Worm (Caenorhabditis elegans) whole organism, late embryonic: ENCODE measurements around the gene srj-33.

Experiments used
- C08G9.2 ChIP-seq: sonication (generic microtip); optimal IDR thresholded peaks from 2 replicates; lab custom pipeline; 2016; ENCODE audit warnings: mild to moderate bottlenecking, missing genetic modification characterization, moderate library complexity, missing compliant biosample characterization
- C38D4.7 ChIP-seq: fragments of 200-800 bp; sonication (Bioruptor generic); optimal IDR thresholded peaks from 2 replicates; lab custom pipeline; 2018; ENCODE audit warnings: mild to moderate bottlenecking, missing genetic modification characterization, moderate library complexity, missing compliant biosample characterization
- K09A11.1 ChIP-seq: sonication (generic microtip); optimal IDR thresholded peaks from 2 replicates; lab custom pipeline; 2017; ENCODE audit warnings: antibody characterized with exemption, mild to moderate bottlenecking, missing genetic modification characterization, missing compliant biosample characterization; ENCODE audit not compliant: insufficient read depth
- Y22D7AL.16 ChIP-seq: sonication (generic microtip); optimal IDR thresholded peaks from 2 replicates; lab custom pipeline; 2016; ENCODE audit warnings: missing genetic modification characterization, missing compliant biosample characterization
- ahr-1 ChIP-seq: sonication (generic microtip); optimal IDR thresholded peaks from 2 replicates; lab custom pipeline; 2016; ENCODE audit warnings: missing genetic modification characterization, missing compliant biosample characterization
- ama-1 ChIP-seq: fragments of 150-350 bp; optimal IDR thresholded peaks from 2 replicates; lab custom pipeline; 2014
- ceh-18 ChIP-seq: sonication (generic microtip); optimal IDR thresholded peaks from 2 replicates; lab custom pipeline; 2016; ENCODE audit warnings: missing genetic modification characterization, missing compliant biosample characterization
- ceh-24 ChIP-seq: sonication (generic microtip); optimal IDR thresholded peaks from 2 replicates; lab custom pipeline; 2016; ENCODE audit warnings: mild to moderate bottlenecking, missing genetic modification characterization, missing compliant biosample characterization
- ceh-30 ChIP-seq: fragments of 150-350 bp; optimal IDR thresholded peaks from 2 replicates; lab custom pipeline; 2014; ENCODE audit warnings: missing biosample characterization, missing genetic modification characterization
- ceh-31 ChIP-seq: sonication (generic microtip); optimal IDR thresholded peaks from 2 replicates; lab custom pipeline; 2016; ENCODE audit warnings: missing genetic modification characterization, missing compliant biosample characterization
- ceh-34 ChIP-seq: sonication (generic microtip); optimal IDR thresholded peaks from 2 replicates; lab custom pipeline; 2016; ENCODE audit warnings: mild to moderate bottlenecking, missing genetic modification characterization, missing compliant biosample characterization
- ceh-45 ChIP-seq: fragments of 200-800 bp; sonication (Bioruptor generic); IDR thresholded peaks from 2 replicates; pipeline ENCODE4 v1.3.6; 2022; ENCODE audit warnings: missing genetic modification reagents, missing genetic modification characterization, missing compliant biosample characterization
- ceh-6 ChIP-seq: fragments of 200-800 bp; sonication (Bioruptor generic); optimal IDR thresholded peaks from 2 replicates; lab custom pipeline; 2018; ENCODE audit warnings: mild to moderate bottlenecking, missing genetic modification characterization, missing compliant biosample characterization
- ceh-9 ChIP-seq: sonication (generic microtip); optimal IDR thresholded peaks from 2 replicates; lab custom pipeline; 2016; ENCODE audit warnings: mild to moderate bottlenecking, missing genetic modification characterization, inconsistent platforms, missing compliant biosample characterization
- che-1 ChIP-seq: sonication (generic microtip); optimal IDR thresholded peaks from 2 replicates; lab custom pipeline; 2016; ENCODE audit warnings: mild to moderate bottlenecking, missing genetic modification characterization, missing compliant biosample characterization
- dve-1 ChIP-seq: sonication (generic microtip); optimal IDR thresholded peaks from 2 replicates; lab custom pipeline; 2017; ENCODE audit warnings: antibody characterized with exemption, mild to moderate bottlenecking, missing genetic modification characterization, missing compliant biosample characterization
- elt-2 ChIP-seq: sonication (generic microtip); optimal IDR thresholded peaks from 2 replicates; lab custom pipeline; 2016; ENCODE audit warnings: missing genetic modification reagents, missing genetic modification characterization, missing compliant biosample characterization
- elt-4 ChIP-seq: sonication (generic microtip); optimal IDR thresholded peaks from 2 replicates; lab custom pipeline; 2016; ENCODE audit warnings: missing genetic modification characterization, missing compliant biosample characterization
- ets-4 ChIP-seq: sonication (generic microtip); optimal IDR thresholded peaks from 2 replicates; lab custom pipeline; 2016; ENCODE audit warnings: missing genetic modification characterization, missing compliant biosample characterization
- fax-1 ChIP-seq: sonication (generic microtip); optimal IDR thresholded peaks from 2 replicates; lab custom pipeline; 2016; ENCODE audit warnings: missing genotype, missing genetic modification characterization, missing compliant biosample characterization
- fkh-10 ChIP-seq: fragments of 150-350 bp; optimal IDR thresholded peaks from 2 replicates; lab custom pipeline; 2014; ENCODE audit warnings: missing biosample characterization, missing genetic modification reagents, missing genetic modification characterization
- hlh-13 ChIP-seq: fragments of 200-800 bp; sonication (Bioruptor generic); optimal IDR thresholded peaks from 2 replicates; lab custom pipeline; 2018; ENCODE audit warnings: mild to moderate bottlenecking, missing genetic modification characterization, missing compliant biosample characterization
- hlh-15 ChIP-seq: sonication (generic microtip); optimal IDR thresholded peaks from 2 replicates; lab custom pipeline; 2016; ENCODE audit warnings: missing genetic modification characterization, missing compliant biosample characterization
- hlh-30 ChIP-seq: sonication (generic microtip); optimal IDR thresholded peaks from 2 replicates; lab custom pipeline; 2017; ENCODE audit warnings: antibody characterized with exemption, missing genetic modification characterization, missing compliant biosample characterization; ENCODE audit not compliant: insufficient read depth
- hlh-6 ChIP-seq: sonication (generic microtip); optimal IDR thresholded peaks from 2 replicates; lab custom pipeline; 2016; ENCODE audit warnings: missing genotype, missing genetic modification characterization, missing compliant biosample characterization
- lim-6 ChIP-seq: sonication (generic microtip); optimal IDR thresholded peaks from 2 replicates; lab custom pipeline; 2016; ENCODE audit warnings: missing genetic modification characterization, missing compliant biosample characterization
- madf-2 ChIP-seq: sonication (generic microtip); optimal IDR thresholded peaks from 2 replicates; lab custom pipeline; 2017; ENCODE audit warnings: missing genetic modification characterization, missing compliant biosample characterization
- mec-3 ChIP-seq: sonication (generic microtip); optimal IDR thresholded peaks from 2 replicates; lab custom pipeline; 2016; ENCODE audit warnings: borderline replicate concordance, missing genetic modification characterization, missing compliant biosample characterization
- nfya-1 ChIP-seq: sonication (generic microtip); optimal IDR thresholded peaks from 2 replicates; lab custom pipeline; 2017; ENCODE audit warnings: missing genetic modification characterization, mild to moderate bottlenecking, missing compliant biosample characterization, antibody characterized with exemption, moderate library complexity
- nhr-11 ChIP-seq: fragments of 150-350 bp; optimal IDR thresholded peaks from 2 replicates; lab custom pipeline; 2014; ENCODE audit warnings: missing biosample characterization, missing genetic modification characterization
- npax-4 ChIP-seq: sonication (generic microtip); optimal IDR thresholded peaks from 2 replicates; lab custom pipeline; 2016; ENCODE audit warnings: missing genetic modification characterization, missing compliant biosample characterization
- pat-9 ChIP-seq: fragments of 200-800 bp; sonication (Bioruptor generic); optimal IDR thresholded peaks from 2 replicates; lab custom pipeline; 2018; ENCODE audit warnings: mild to moderate bottlenecking, missing genetic modification characterization, moderate library complexity, missing compliant biosample characterization
- pax-1 ChIP-seq: fragments of 150-350 bp; optimal IDR thresholded peaks from 2 replicates; lab custom pipeline; 2014; ENCODE audit warnings: missing biosample characterization, missing genetic modification characterization
- pha-2 ChIP-seq: sonication (generic microtip); optimal IDR thresholded peaks from 2 replicates; lab custom pipeline; 2017; ENCODE audit warnings: mild to moderate bottlenecking, missing genetic modification characterization, missing compliant biosample characterization
- pha-4 ChIP-seq: fragments of 150-350 bp; optimal IDR thresholded peaks from 2 replicates; lab custom pipeline; 2018; ENCODE audit warnings: missing biosample characterization, missing genetic modification reagents, missing genetic modification characterization
- pqm-1 ChIP-seq: sonication (generic microtip); optimal IDR thresholded peaks from 2 replicates; lab custom pipeline; 2016; ENCODE audit warnings: missing genetic modification characterization, missing compliant biosample characterization
- rnt-1 ChIP-seq: sonication (generic microtip); optimal IDR thresholded peaks from 2 replicates; lab custom pipeline; 2016; ENCODE audit warnings: missing genetic modification characterization, missing compliant biosample characterization
- sdc-2 ChIP-seq: sonication (generic microtip); optimal IDR thresholded peaks from 2 replicates; lab custom pipeline; 2016; ENCODE audit warnings: missing genotype, missing genetic modification characterization, missing compliant biosample characterization
- sox-2 ChIP-seq: fragments of 200-800 bp; sonication (Bioruptor generic); IDR thresholded peaks from 2 replicates; pipeline ENCODE4 v1.3.6; 2022; ENCODE audit warnings: missing genetic modification reagents, missing genetic modification characterization, missing compliant biosample characterization
- sox-4 ChIP-seq: sonication (generic microtip); optimal IDR thresholded peaks from 2 replicates; lab custom pipeline; 2017; ENCODE audit warnings: mild to moderate bottlenecking, missing genetic modification characterization, inconsistent platforms, missing compliant biosample characterization
- syd-9 ChIP-seq: sonication (generic microtip); optimal IDR thresholded peaks from 2 replicates; lab custom pipeline; 2016; ENCODE audit warnings: mild to moderate bottlenecking, missing genetic modification characterization, moderate library complexity, missing compliant biosample characterization
- tbx-7 ChIP-seq: sonication (generic microtip); optimal IDR thresholded peaks from 2 replicates; lab custom pipeline; 2016; ENCODE audit warnings: missing genotype, missing genetic modification characterization, missing compliant biosample characterization
- ttx-3 ChIP-seq: sonication (generic microtip); optimal IDR thresholded peaks from 2 replicates; lab custom pipeline; 2016; ENCODE audit warnings: missing genetic modification reagents, missing genetic modification characterization, missing compliant biosample characterization
- unc-3 ChIP-seq, 2 experiments: fragments of 200-800 bp in 1 of 2; sonication (Bioruptor generic) in 1 of 2; sonication (generic microtip) in 1 of 2; conservative IDR thresholded peaks in 1 of 2; optimal IDR thresholded peaks in 1 of 2; 2 replicates each; pipeline versions ENCODE4 v1.3.6 to Lab custom; 2016 to 2022; ENCODE audit warnings: missing compliant biosample characterization in 2 of 2, missing genetic modification characterization in 2 of 2, missing genetic modification reagents in 1 of 2
- unc-42 ChIP-seq: sonication (generic microtip); optimal IDR thresholded peaks from 2 replicates; lab custom pipeline; 2016; ENCODE audit warnings: missing genotype, missing genetic modification characterization, missing compliant biosample characterization
- unc-55 ChIP-seq: sonication (generic microtip); optimal IDR thresholded peaks from 2 replicates; lab custom pipeline; 2017; ENCODE audit warnings: missing biosample characterization, missing genetic modification reagents, missing genetic modification characterization

The srj-33 gene

DNA sequence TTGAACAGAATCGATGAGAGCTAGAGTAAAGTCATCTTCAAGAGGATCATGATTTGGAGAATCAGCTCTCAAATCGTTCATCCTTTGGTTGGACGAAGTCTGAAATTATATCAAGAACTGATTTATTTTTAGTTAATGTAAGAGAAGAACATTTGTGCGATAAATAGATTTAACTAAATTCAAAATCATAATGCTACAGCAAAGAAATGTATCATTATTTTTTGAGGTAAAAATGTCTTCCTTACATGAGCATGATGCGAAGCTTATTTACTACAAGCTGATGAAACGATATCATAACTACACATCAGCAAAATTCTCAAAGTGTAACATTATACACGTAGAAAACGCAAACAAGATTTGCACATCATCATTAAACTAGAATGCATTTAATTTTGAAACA lies 25.1 kb upstream of the srj-33 start, which contains the start of gene madf-4:
Gene madf-4, minus strand, starts transcription at position 101 of the 400 bp plus-strand sequence.
- TF ChIP-seq lim-6 (tag; lab: Kevin White, UChicago) (no peak), ceh-6 (GFP tag; lab: Kevin White, UChicago) (no peak), pat-9 (tag; lab: Kevin White, UChicago) (no peak), unc-42 (tag; lab: Kevin White, UChicago) (no peak), ceh-31 (tag; lab: Kevin White, UChicago) (no peak), unc-3 (GFP tag; conservative IDR thresholded peaks at IDR 0.05; lab: Robert Waterston, UW) (no peak), unc-3 (tag; optimal IDR thresholded peaks at IDR 0.05; lab: Kevin White, UChicago) (no peak)

DNA sequence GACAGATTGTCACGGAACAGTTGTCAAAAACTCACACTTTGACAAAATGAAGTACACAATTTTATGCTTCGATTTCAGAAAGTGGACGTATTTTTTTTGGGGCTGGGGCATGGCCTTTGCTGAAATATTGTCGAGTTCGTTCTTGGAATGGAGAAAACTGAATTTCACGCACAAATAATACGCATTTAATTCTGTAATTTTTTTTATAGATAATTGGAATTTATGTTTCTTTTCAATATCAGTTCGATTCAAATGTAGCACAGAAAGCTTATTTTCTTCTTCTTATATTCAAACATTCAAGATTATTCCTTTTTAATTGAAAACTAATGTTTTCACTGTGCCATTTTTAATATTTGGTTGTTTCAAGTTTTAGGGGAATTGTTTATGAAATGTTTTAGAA lies 23.0 kb upstream of the srj-33 start, which contains the start of gene T07C12.10:
Gene T07C12.10, minus strand, starts transcription at position 101 of the 400 bp plus-strand sequence.
- TF ChIP-seq fkh-10 (no peak), Y22D7AL.16 (tag; lab: Kevin White, UChicago) (no peak), elt-2 (tag; lab: Kevin White, UChicago) (no peak), pha-4 (no peak), pqm-1 (tag; lab: Kevin White, UChicago) (no peak), nfya-1 (tag; lab: Kevin White, UChicago) (no peak), sox-2 (no peak), hlh-30 (tag; lab: Kevin White, UChicago) (no peak), syd-9 (tag; lab: Kevin White, UChicago) (no peak), pax-1 (tag; lab: Kevin White, UChicago) (no peak), rnt-1 (tag; lab: Kevin White, UChicago) (no peak), pha-2 (tag; lab: Kevin White, UChicago) (no peak), che-1 (tag; lab: Kevin White, UChicago) (no peak), C08G9.2 (no peak), unc-3 (GFP tag; conservative IDR thresholded peaks at IDR 0.05; lab: Robert Waterston, UW) (no peak), unc-3 (tag; optimal IDR thresholded peaks at IDR 0.05; lab: Kevin White, UChicago) (no peak), ceh-24 (tag; lab: Kevin White, UChicago) (no peak), unc-42 (tag; lab: Kevin White, UChicago) (no peak), ets-4 (tag; lab: Kevin White, UChicago) (no peak), dve-1 (tag; lab: Kevin White, UChicago) (no peak), madf-2 (tag; lab: Kevin White, UChicago) (no peak)

DNA sequence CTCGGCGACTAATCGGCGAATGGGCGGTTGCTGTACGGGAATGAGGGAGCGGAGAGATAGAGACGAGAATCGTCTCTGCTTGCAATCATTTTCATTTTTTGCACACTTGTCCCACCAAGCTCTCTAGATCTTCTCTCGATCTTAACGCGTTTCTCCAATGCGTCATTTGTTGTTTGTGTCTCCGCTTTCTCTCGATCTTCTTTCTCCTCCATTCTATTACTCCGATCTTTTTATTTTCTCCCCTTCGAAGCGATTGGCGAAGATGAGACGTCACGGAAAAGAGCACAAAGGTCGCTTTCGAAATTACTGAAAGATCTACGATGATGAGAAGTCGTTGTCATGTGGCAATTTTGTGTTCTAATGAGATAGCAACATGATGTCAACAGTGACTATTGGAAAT lies 21.3 kb upstream of the srj-33 start:
- TF ChIP-seq ceh-45 (GFP tag; lab: Robert Waterston, UW) (no peak), ceh-6 (GFP tag; lab: Kevin White, UChicago) (no peak), rnt-1 (tag; lab: Kevin White, UChicago) (peak; percentile 71), lim-6 (tag; lab: Kevin White, UChicago) (no peak), ceh-24 (tag; lab: Kevin White, UChicago) (no peak), pax-1 (tag; lab: Kevin White, UChicago) (no peak), hlh-15 (tag; lab: Kevin White, UChicago) (no peak), nfya-1 (tag; lab: Kevin White, UChicago) (peak; percentile 1), ceh-34 (tag; lab: Kevin White, UChicago) (no peak), nhr-11 (tag; lab: Kevin White, UChicago) (no peak), unc-55 (GFP tag; lab: Kevin White, UChicago) (peak; percentile 87), ahr-1 (tag; lab: Kevin White, UChicago) (no peak), hlh-13 (GFP tag; lab: Kevin White, UChicago) (no peak), fax-1 (tag; lab: Kevin White, UChicago) (no peak), tbx-7 (tag; lab: Kevin White, UChicago) (no peak), K09A11.1 (tag; lab: Kevin White, UChicago) (no peak), C38D4.7 (GFP tag; lab: Kevin White, UChicago) (no peak), ceh-18 (tag; lab: Kevin White, UChicago) (peak; percentile 84), ama-1 (lab: Kevin White, UChicago) (no peak), elt-4 (tag; lab: Kevin White, UChicago) (no peak), madf-2 (tag; lab: Kevin White, UChicago) (no peak), ceh-9 (tag; lab: Kevin White, UChicago) (no peak), ceh-31 (tag; lab: Kevin White, UChicago) (no peak), ttx-3 (tag; lab: Kevin White, UChicago) (no peak), npax-4 (no peak), sdc-2 (no peak), hlh-6 (tag; lab: Kevin White, UChicago) (no peak), Y22D7AL.16 (tag; lab: Kevin White, UChicago) (no peak), sox-4 (no peak), ceh-30 (tag; lab: Kevin White, UChicago) (no peak), pqm-1 (tag; lab: Kevin White, UChicago) (no peak), mec-3 (tag; lab: Kevin White, UChicago) (no peak), che-1 (tag; lab: Kevin White, UChicago) (no peak)
